Worm (Caenorhabditis elegans): ENCODE measurements around the gene srt-45.

ce11 chrV:19777227-19777626 lies 6.7 kb upstream of the srt-45 start, which contains the start of gene fbxa-118:
- no peak for TF ChIP-seq nhr-2 (tag; optimal IDR thresholded peaks at IDR 0.05)
- TF ChIP-seq unc-62 (GFP tag; optimal IDR thresholded peaks at IDR 0.05): no peak
- TF ChIP-seq elt-3 (tag; optimal IDR thresholded peaks at IDR 0.05): no peak
- TF ChIP-seq blmp-1 (tag; optimal IDR thresholded peaks at IDR 0.05): no peak
- TF ChIP-seq unc-39 (tag; optimal IDR thresholded peaks at IDR 0.05): no peak
